Worm (Caenorhabditis elegans) whole organism, young adult: ENCODE measurements around the gene C18D11.1.
"Not testable (repeated sequence)": the region's sequence is repeated elsewhere in the genome, so short reads cannot be mapped to it uniquely, and the experiment has no call there.

Source experiments
- B0261.1 ChIP-seq: sonication (generic microtip); optimal IDR thresholded peaks from 2 replicates; lab custom pipeline; 2016; ENCODE audit warnings: mild to moderate bottlenecking, missing genetic modification characterization, moderate library complexity, missing compliant biosample characterization
- F22D6.2 ChIP-seq: sonication (generic microtip); optimal IDR thresholded peaks from 2 replicates; lab custom pipeline; 2016; ENCODE audit warnings: mild to moderate bottlenecking, missing genetic modification characterization, missing compliant biosample characterization
- K11D2.4 ChIP-seq: fragments of 200-800 bp; sonication (Bioruptor generic); IDR thresholded peaks from 2 replicates; pipeline ENCODE4 v1.3.6; 2022; ENCODE audit warnings: missing genetic modification reagents, missing genetic modification characterization, missing compliant biosample characterization
- T07F8.4 ChIP-seq: sonication (generic microtip); optimal IDR thresholded peaks from 2 replicates; lab custom pipeline; 2016; ENCODE audit warnings: mild to moderate bottlenecking, missing genetic modification characterization, moderate library complexity, missing compliant biosample characterization
- Y56A3A.18 ChIP-seq: fragments of 200-800 bp; sonication (Bioruptor generic); IDR thresholded peaks from 2 replicates; pipeline ENCODE4 v1.3.6; 2022; ENCODE audit warnings: missing genetic modification reagents, missing genetic modification characterization, missing compliant biosample characterization
- Y67H2A.10 ChIP-seq: fragments of 200-800 bp; sonication (Bioruptor generic); conservative IDR thresholded peaks from 2 replicates; pipeline ENCODE4 v1.3.6; 2022; ENCODE audit warnings: missing genetic modification reagents, missing genetic modification characterization, missing compliant biosample characterization
- aptf-3 ChIP-seq: fragments of 200-800 bp; sonication (Bioruptor generic); IDR thresholded peaks from 2 replicates; pipeline ENCODE4 v1.3.6; 2022; ENCODE audit warnings: missing genetic modification characterization, missing compliant biosample characterization
- atf-7 ChIP-seq: sonication (generic microtip); optimal IDR thresholded peaks from 2 replicates; lab custom pipeline; 2017; ENCODE audit warnings: mild to moderate bottlenecking, missing genetic modification characterization, missing compliant biosample characterization
- athp-1 ChIP-seq: sonication (generic microtip); optimal IDR thresholded peaks from 2 replicates; lab custom pipeline; 2017; ENCODE audit warnings: mild to moderate bottlenecking, missing genetic modification characterization, missing compliant biosample characterization
- attf-5 ChIP-seq: fragments of 200-800 bp; sonication (Bioruptor generic); optimal IDR thresholded peaks from 2 replicates; lab custom pipeline; 2018; ENCODE audit warnings: mild to moderate bottlenecking, missing genetic modification characterization, missing compliant biosample characterization
- bed-2 ChIP-seq: fragments of 200-800 bp; sonication (Bioruptor generic); IDR thresholded peaks from 2 replicates; pipeline ENCODE4 v1.3.6; 2022; ENCODE audit warnings: missing genetic modification reagents, missing genetic modification characterization, missing compliant biosample characterization
- cebp-1 ChIP-seq, 2 experiments: fragments of 200-800 bp in 1 of 2; sonication (Bioruptor generic) in 1 of 2; sonication (generic microtip) in 1 of 2; IDR thresholded peaks in 1 of 2; optimal IDR thresholded peaks in 1 of 2; 2 replicates each; pipeline versions ENCODE4 v1.3.6 to Lab custom; 2017 to 2022; ENCODE audit warnings: missing compliant biosample characterization in 2 of 2, missing genetic modification characterization in 2 of 2, mild to moderate bottlenecking in 1 of 2, missing genetic modification reagents in 1 of 2, moderate library complexity in 1 of 2
- cebp-2 ChIP-seq: fragments of 200-800 bp; sonication (Bioruptor generic); IDR thresholded peaks from 2 replicates; pipeline ENCODE4 v1.3.6; 2022; ENCODE audit warnings: missing genetic modification characterization, missing compliant biosample characterization
- ceh-27 ChIP-seq: fragments of 200-800 bp; sonication (Bioruptor generic); optimal IDR thresholded peaks from 2 replicates; lab custom pipeline; 2018; ENCODE audit warnings: mild to moderate bottlenecking, missing genetic modification characterization, moderate library complexity, missing compliant biosample characterization
- ceh-79 ChIP-seq: sonication (generic microtip); optimal IDR thresholded peaks from 2 replicates; lab custom pipeline; 2017; ENCODE audit warnings: mild to moderate bottlenecking, missing genetic modification characterization, missing compliant biosample characterization
- dox-1 ChIP-seq: fragments of 200-800 bp; sonication (Bioruptor generic); IDR thresholded peaks from 2 replicates; pipeline ENCODE4 v1.3.6; 2022; ENCODE audit warnings: missing genetic modification reagents, missing genetic modification characterization, missing compliant biosample characterization
- egrh-3 ChIP-seq: fragments of 200-800 bp; sonication (Bioruptor generic); IDR thresholded peaks from 2 replicates; pipeline ENCODE4 v1.3.6; 2022; ENCODE audit warnings: missing genetic modification reagents, missing genetic modification characterization, missing compliant biosample characterization
- ekl-4 ChIP-seq: fragments of 200-800 bp; sonication (Bioruptor generic); IDR thresholded peaks from 2 replicates; pipeline ENCODE4 v1.3.6; 2022; ENCODE audit warnings: missing genetic modification reagents, missing genetic modification characterization, missing compliant biosample characterization
- him-1 ChIP-seq: sonication (generic microtip); optimal IDR thresholded peaks from 2 replicates; lab custom pipeline; 2016; ENCODE audit warnings: missing genotype, missing genetic modification reagents, missing genetic modification characterization, missing compliant biosample characterization
- hmg-1.2 ChIP-seq: fragments of 200-800 bp; sonication (Bioruptor generic); IDR thresholded peaks from 2 replicates; pipeline ENCODE4 v1.3.6; 2022; ENCODE audit warnings: missing genetic modification reagents, missing genetic modification characterization, missing compliant biosample characterization
- hmg-20 ChIP-seq: fragments of 200-800 bp; sonication (Bioruptor generic); IDR thresholded peaks from 2 replicates; pipeline ENCODE4 v1.3.6; 2022; ENCODE audit warnings: missing genetic modification reagents, missing genetic modification characterization, missing compliant biosample characterization
- let-607 ChIP-seq, 2 experiments: fragments of 200-800 bp in 1 of 2; sonication (Bioruptor generic) in 1 of 2; sonication (generic microtip) in 1 of 2; optimal IDR thresholded peaks; 2 replicates each; lab custom pipeline; 2016 to 2018; ENCODE audit warnings: mild to moderate bottlenecking in 2 of 2, missing compliant biosample characterization in 2 of 2, missing genetic modification characterization in 2 of 2, moderate library complexity in 2 of 2, missing genotype in 1 of 2
- lin-35 ChIP-seq, 3 experiments: fragments of 150-350 bp in 2 of 3; sonication (generic microtip) in 1 of 3; optimal IDR thresholded peaks; 2 replicates each; lab custom pipeline; 2014 to 2018; ENCODE audit warnings: missing biosample characterization in 3 of 3, missing genetic modification characterization in 3 of 3, missing genetic modification reagents in 3 of 3
- lsl-1 ChIP-seq: fragments of 200-800 bp; sonication (Bioruptor generic); optimal IDR thresholded peaks from 2 replicates; lab custom pipeline; 2018; ENCODE audit warnings: mild to moderate bottlenecking, missing genetic modification characterization, moderate library complexity, missing compliant biosample characterization
- madf-3 ChIP-seq: fragments of 200-800 bp; sonication (Bioruptor generic); IDR thresholded peaks from 2 replicates; pipeline ENCODE4 v1.3.6; 2022; ENCODE audit warnings: missing genetic modification reagents, missing genetic modification characterization, missing compliant biosample characterization
- madf-6 ChIP-seq: fragments of 200-800 bp; sonication (Bioruptor generic); IDR thresholded peaks from 2 replicates; pipeline ENCODE4 v1.3.6; 2022; ENCODE audit warnings: missing genetic modification reagents, missing genetic modification characterization, missing compliant biosample characterization
- mcd-1 ChIP-seq: fragments of 200-800 bp; sonication (Bioruptor generic); IDR thresholded peaks from 2 replicates; pipeline ENCODE4 v1.3.6; 2022; ENCODE audit warnings: missing genetic modification reagents, missing genetic modification characterization, missing compliant biosample characterization
- mel-28 ChIP-seq: sonication (generic microtip); optimal IDR thresholded peaks from 2 replicates; lab custom pipeline; 2016; ENCODE audit warnings: borderline replicate concordance, mild to moderate bottlenecking, missing genetic modification characterization, missing compliant biosample characterization
- mxl-1 ChIP-seq: sonication (generic microtip); optimal IDR thresholded peaks from 2 replicates; lab custom pipeline; 2016; ENCODE audit warnings: missing genetic modification characterization, missing compliant biosample characterization
- nfyb-1 ChIP-seq: fragments of 200-800 bp; sonication (Bioruptor generic); IDR thresholded peaks from 2 replicates; pipeline ENCODE4 v1.3.6; 2022; ENCODE audit warnings: missing genetic modification reagents, missing genetic modification characterization, missing compliant biosample characterization
- nhr-27 ChIP-seq: fragments of 200-800 bp; sonication (Bioruptor generic); optimal IDR thresholded peaks from 2 replicates; lab custom pipeline; 2018; ENCODE audit warnings: mild to moderate bottlenecking, missing genetic modification characterization, moderate library complexity, missing compliant biosample characterization
- nhr-90 ChIP-seq: sonication (generic microtip); optimal IDR thresholded peaks from 2 replicates; lab custom pipeline; 2016; ENCODE audit warnings: missing genotype, mild to moderate bottlenecking, missing genetic modification characterization, missing compliant biosample characterization
- pbrm-1 ChIP-seq: fragments of 200-800 bp; sonication (Bioruptor generic); IDR thresholded peaks from 2 replicates; pipeline ENCODE4 v1.3.6; 2022; ENCODE audit warnings: missing genetic modification reagents, missing genetic modification characterization, missing compliant biosample characterization
- rcor-1 ChIP-seq: fragments of 200-800 bp; sonication (Bioruptor generic); IDR thresholded peaks from 2 replicates; pipeline ENCODE4 v1.3.6; 2022; ENCODE audit warnings: missing genetic modification reagents, missing genetic modification characterization, missing compliant biosample characterization
- rec-8 ChIP-seq, 2 experiments: sonication (generic microtip); optimal IDR thresholded peaks; 2 replicates each; lab custom pipeline; 2016; ENCODE audit warnings: mild to moderate bottlenecking in 2 of 2, missing genetic modification characterization in 2 of 2, missing genetic modification reagents in 2 of 2, missing genotype in 2 of 2, missing biosample characterization in 1 of 2, missing compliant biosample characterization in 1 of 2, moderate library complexity in 1 of 2
- repo-1 ChIP-seq: sonication (generic microtip); optimal IDR thresholded peaks from 2 replicates; lab custom pipeline; 2017; ENCODE audit warnings: mild to moderate bottlenecking, missing genetic modification characterization, missing compliant biosample characterization
- snpc-1.1 ChIP-seq: sonication (generic microtip); optimal IDR thresholded peaks from 2 replicates; lab custom pipeline; 2017; ENCODE audit warnings: missing genetic modification characterization, mild to moderate bottlenecking, missing compliant biosample characterization, antibody characterized with exemption, moderate library complexity, missing genotype, missing genetic modification reagents; ENCODE audit not compliant: insufficient read depth
- snpc-1.3 ChIP-seq: sonication (generic microtip); optimal IDR thresholded peaks from 2 replicates; lab custom pipeline; 2017; ENCODE audit warnings: missing genetic modification characterization, mild to moderate bottlenecking, missing compliant biosample characterization, antibody characterized with exemption, moderate library complexity, missing genotype, missing genetic modification reagents; ENCODE audit not compliant: insufficient read depth
- sptf-2 ChIP-seq: fragments of 200-800 bp; sonication (Bioruptor generic); optimal IDR thresholded peaks from 2 replicates; lab custom pipeline; 2018; ENCODE audit warnings: mild to moderate bottlenecking, missing genetic modification characterization, missing compliant biosample characterization
- zfh-2 ChIP-seq: fragments of 200-800 bp; sonication (Bioruptor generic); conservative IDR thresholded peaks from 2 replicates; pipeline ENCODE4 v1.3.6; 2022; ENCODE audit warnings: missing genetic modification reagents, missing genetic modification characterization, missing compliant biosample characterization
- ztf-22 ChIP-seq: fragments of 200-800 bp; sonication (Bioruptor generic); optimal IDR thresholded peaks from 2 replicates; lab custom pipeline; 2018; ENCODE audit warnings: mild to moderate bottlenecking, missing genetic modification characterization, moderate library complexity, missing compliant biosample characterization
- ztf-3 ChIP-seq: fragments of 200-800 bp; sonication (Bioruptor generic); optimal IDR thresholded peaks from 2 replicates; lab custom pipeline; 2018; ENCODE audit warnings: mild to moderate bottlenecking, missing genetic modification characterization, missing compliant biosample characterization

The C18D11.1 gene

ce11 chrIII:11792295-11793256 lies 23.8 kb upstream of the C18D11.1 start, which contains the start of gene C24H11.2 (continued):
- TF ChIP-seq mel-28 (tag; lab: Kevin White, UChicago) (peak; percentile 59), cebp-2 (GFP tag; lab: Robert Waterston, UW) (peak; percentile 68; the same call in 1 of the 2 replicates), ceh-27 (GFP tag; lab: Kevin White, UChicago) (peak; percentile 46), rec-8 (tag; optimal IDR thresholded peaks at IDR 0.05; lab: Kevin White, UChicago) (peak; percentile 64 to 65), nfyb-1 (GFP tag; lab: Robert Waterston, UW) (peak; percentile 76), athp-1 (tag; lab: Kevin White, UChicago) (peak; percentile 71), nhr-27 (tag; lab: Kevin White, UChicago) (peak; percentile 79), ztf-22 (peak; percentile 68), madf-3 (0 out of 2 replicates have a peak, but pooled peaks have one; percentile 18), K11D2.4 (GFP tag; lab: Robert Waterston, UW) (0 out of 2 replicates have a peak, but pooled peaks have one; percentile 39), cebp-1 (tag; optimal IDR thresholded peaks at IDR 0.05; lab: Kevin White, UChicago) (peak; percentile 70), egrh-3 (GFP tag; lab: Robert Waterston, UW) (0 out of 2 replicates have a peak, but pooled peaks have one; percentile 25), Y67H2A.10 (0 out of 2 replicates have a peak, but pooled peaks have one; percentile 12), let-607 (tag; optimal IDR thresholded peaks at IDR 0.05; lab: Kevin White, UChicago) (peak; percentile 34 to 61), Y56A3A.18 (GFP tag; lab: Robert Waterston, UW) (peak; percentile 85), dox-1 (peak; percentile 80), mcd-1 (peak; percentile 71), B0261.1 (tag; lab: Kevin White, UChicago) (peak; percentile 80), aptf-3 (GFP tag; lab: Robert Waterston, UW) (peak; percentile 83; the same call in 1 of the 2 replicates), hmg-20 (peak; percentile 74; the same call in 1 of the 2 replicates), repo-1 (tag; lab: Kevin White, UChicago) (peak; percentile 73), nhr-90 (tag; lab: Kevin White, UChicago) (peak; percentile 64), pbrm-1 (GFP tag; lab: Robert Waterston, UW) (peak; percentile 47; the same call in 1 of the 2 replicates), T07F8.4 (tag; lab: Kevin White, UChicago) (peak; percentile 28), lin-35 (GFP tag; optimal IDR thresholded peaks at IDR 0.05; lab: Kevin White, UChicago) (peak in 1 of 3 experiments; percentile 35), madf-6 (0 out of 2 replicates have a peak, but pooled peaks have one; percentile 25), sptf-2 (GFP tag; lab: Kevin White, UChicago) (peak; percentile 85), lsl-1 (peak; percentile 13), F22D6.2 (peak; percentile 31), zfh-2 (GFP tag; lab: Robert Waterston, UW) (peak; percentile 83), hmg-1.2 (peak; percentile 74), rcor-1 (GFP tag; lab: Robert Waterston, UW) (peak; percentile 61; the same call in 1 of the 2 replicates), ekl-4 (GFP tag; lab: Robert Waterston, UW) (peak; percentile 32; the same call in 1 of the 2 replicates), snpc-1.1 (tag; lab: Kevin White, UChicago) (peak; percentile 32), attf-5 (GFP tag; lab: Kevin White, UChicago) (peak; percentile 59), ceh-79 (peak; percentile 35), mxl-1 (tag; lab: Kevin White, UChicago) (peak; percentile 50), snpc-1.3 (peak; percentile 22), atf-7 (tag; lab: Kevin White, UChicago) (peak; percentile 53), him-1 (tag; lab: Kevin White, UChicago) (peak; percentile 16), bed-2 (GFP tag; lab: Robert Waterston, UW) (0 out of 2 replicates have a peak, but pooled peaks have one; percentile 17), ztf-3 (GFP tag; lab: Kevin White, UChicago) (peak; percentile 38)
- TF ChIP-seq cebp-1 (GFP tag; IDR thresholded peaks at IDR 0.05; lab: Robert Waterston, UW) = not testable (repeated sequence)
